Fruit fly (Drosophila melanogaster): ENCODE results near the gene Mur29B.

Mur29B gene

DNA sequence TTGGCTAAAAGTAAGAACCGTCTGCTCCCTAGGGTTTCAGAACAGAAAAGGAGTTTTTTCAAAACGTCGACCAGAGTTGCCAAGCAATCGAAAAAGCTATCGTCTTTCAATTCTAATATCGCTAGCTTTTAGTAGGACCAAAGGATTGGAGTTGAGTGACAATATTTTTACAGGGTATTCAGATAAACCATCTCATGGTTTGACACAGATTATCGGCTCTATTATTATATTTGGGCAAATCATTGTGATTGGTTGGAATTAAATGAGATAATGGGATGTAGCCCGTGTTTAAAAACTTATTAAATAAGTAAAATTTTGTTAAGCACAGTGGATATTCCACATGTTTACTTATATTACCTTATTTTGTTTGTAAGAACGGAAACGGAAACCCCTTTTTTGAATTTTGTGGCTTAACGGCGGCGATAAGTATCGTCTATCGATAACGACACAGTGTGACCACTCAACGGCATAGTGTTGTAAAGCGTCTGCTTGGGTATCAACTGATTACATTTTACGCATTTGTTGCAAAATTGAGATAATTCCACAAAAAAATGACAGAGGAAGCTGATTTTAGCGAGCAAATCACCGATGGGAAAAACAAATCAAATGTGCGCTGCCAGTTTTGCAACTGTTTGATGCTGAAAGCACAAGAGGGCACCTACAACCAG lies 32.0 kb upstream of the Mur29B start, which contains the start of the genes mtsh and strat (continued):
- TF ChIP-seq psq (GFP tag; optimal IDR thresholded peaks at IDR 0.05) (no peak), CG17568 (GFP tag; optimal IDR thresholded peaks at IDR 0.05) (no peak), ATbp (GFP tag; optimal IDR thresholded peaks at IDR 0.05) (peak; percentile 33), Hand (GFP tag; optimal IDR thresholded peaks at IDR 0.05) (no peak), chinmo (GFP tag; IDR thresholded peaks at IDR 0.05; ENCODE audit: partially characterized antibody) (peak; percentile 88; the same call in 3 of the 4 replicates), Six4 (GFP tag; optimal IDR thresholded peaks at IDR 0.05) (peak; percentile 59), CG1647 (GFP tag; optimal IDR thresholded peaks at IDR 0.05) (peak; percentile 18), CG10321 (GFP tag; IDR thresholded peaks at IDR 0.05) (no peak), Doc2 (GFP tag; IDR thresholded peaks at IDR 0.05) (no peak), Pdp1 (GFP tag; optimal IDR thresholded peaks at IDR 0.05) (peak in 1 of 2 experiments; percentile 8), CoRest (tag; optimal IDR thresholded peaks at IDR 0.05) (peak; percentile 48), CG6813 (GFP tag; optimal IDR thresholded peaks at IDR 0.05) (peak; percentile 63), cwo (GFP tag; optimal IDR thresholded peaks at IDR 0.05) (no peak), CG4328 (GFP tag; optimal IDR thresholded peaks at IDR 0.05) (peak; percentile 66), trem (tag; optimal IDR thresholded peaks at IDR 0.05) (peak; percentile 65), repo (GFP tag; optimal IDR thresholded peaks at IDR 0.05) (peak; percentile 19), tx (GFP tag; optimal IDR thresholded peaks at IDR 0.05) (no peak), Ets97D (GFP tag; optimal IDR thresholded peaks at IDR 0.05) (peak; percentile 98), CG15269 (tag; optimal IDR thresholded peaks at IDR 0.05) (no peak), CG7372 (GFP tag; IDR thresholded peaks at IDR 0.05) (0 out of 2 replicates have a peak, but pooled peaks have one; percentile 8), CG34376 (GFP tag; optimal IDR thresholded peaks at IDR 0.05) (peak; percentile 84), gsb-n (tag; optimal IDR thresholded peaks at IDR 0.05) (peak; percentile 23), ssp (GFP tag; IDR thresholded peaks at IDR 0.05) (no peak), Gug (GFP tag; IDR thresholded peaks at IDR 0.05) (no peak), E2f1 (GFP tag; IDR thresholded peaks at IDR 0.05) (0 out of 2 replicates have a peak, but pooled peaks have one; percentile 24), row (GFP tag; IDR thresholded peaks at IDR 0.05) (0 out of 3 replicates have a peak, but pooled peaks have one; percentile 23), vfl (GFP tag; optimal IDR thresholded peaks at IDR 0.05) (peak; percentile 38), CG6791 (GFP tag; IDR thresholded peaks at IDR 0.05; ENCODE audit: partially characterized antibody) (peak; percentile 78), Camta (GFP tag; optimal IDR thresholded peaks at IDR 0.05) (no peak), tup (GFP tag; optimal IDR thresholded peaks at IDR 0.05) (no peak), CG15011 (GFP tag; optimal IDR thresholded peaks at IDR 0.05) (peak; percentile 66), gfzf (GFP tag; optimal IDR thresholded peaks at IDR 0.05) (peak; percentile 50), Dp (GFP tag; optimal IDR thresholded peaks at IDR 0.05) (peak; percentile 85), bsh (GFP tag; optimal IDR thresholded peaks at IDR 0.05) (peak in 1 of 2 experiments; percentile 39), cad (GFP tag; optimal IDR thresholded peaks at IDR 0.05) (no peak), sqz (GFP tag; optimal IDR thresholded peaks at IDR 0.05) (peak; percentile 55), CG8281 (tag; optimal IDR thresholded peaks at IDR 0.05) (peak; percentile 39), esg (GFP tag; conservative IDR thresholded peaks at IDR 0.05) (no peak), CG4360 (GFP tag; IDR thresholded peaks at IDR 0.05) (no peak; the same call in 1 of the 2 replicates), nerfin-2 (GFP tag; IDR thresholded peaks at IDR 0.05; ENCODE audit: partially characterized antibody) (peak; percentile 54; the same call in 1 of the 2 replicates), CG4730 (GFP tag; IDR thresholded peaks at IDR 0.05) (no peak), nerfin-1 (tag; optimal IDR thresholded peaks at IDR 0.05) (peak; percentile 56), br (optimal IDR thresholded peaks at IDR 0.05) (no peak), CG7786 (GFP tag; optimal IDR thresholded peaks at IDR 0.05) (peak; percentile 12), schlank (tag; optimal IDR thresholded peaks at IDR 0.05) (peak; percentile 38), fd102C (GFP tag; optimal IDR thresholded peaks at IDR 0.05) (peak; percentile 19), gem (tag; optimal IDR thresholded peaks at IDR 0.05) (no peak), gce (GFP tag; IDR thresholded peaks at IDR 0.05) (0 out of 3 replicates have a peak, but pooled peaks have one; percentile 35), CG9215 (GFP tag; IDR thresholded peaks at IDR 0.05) (no peak)
